Worm (Caenorhabditis elegans): ENCODE data around the gene F40G9.15.

The F40G9.15 gene

DNA sequence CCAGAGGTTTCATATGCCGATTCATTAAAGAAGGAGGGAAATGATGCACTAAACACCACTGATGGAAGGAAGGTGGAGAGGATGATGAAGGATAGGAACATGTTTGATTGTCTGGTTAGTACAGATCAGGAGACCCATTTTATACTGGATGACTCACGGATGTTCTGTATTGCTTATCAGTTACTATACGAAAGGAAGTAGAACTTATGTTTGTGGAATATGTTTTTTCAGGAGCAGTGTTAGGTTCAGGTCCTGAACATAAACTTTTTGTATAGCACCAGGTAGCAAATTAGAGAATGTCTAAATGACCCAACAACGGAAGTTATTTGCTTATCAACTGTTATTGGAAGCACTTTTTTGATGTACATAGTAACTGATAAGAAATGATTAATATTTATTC is 6.4 kb upstream of the F40G9.15 start, which contains the start of gene clec-148:
Gene clec-148, minus strand, starts transcription at position 101 of the 400 bp plus-strand sequence.
- TF ChIP-seq pqm-1 (tag; optimal IDR thresholded peaks at IDR 0.05) (peak; percentile 18), unc-62 (GFP tag; optimal IDR thresholded peaks at IDR 0.05 in 1 of 2) (peak in 1 of 2 experiments; percentile 66), unc-62 (tag; optimal IDR thresholded peaks at IDR 0.05) (no peak), skn-1 (tag; optimal IDR thresholded peaks at IDR 0.05) (no peak)

- TF ChIP-seq aha-1 (tag) (peak; percentile 83), spr-3 (GFP tag; optimal IDR thresholded peaks at IDR 0.05) (no peak)
These were observed 4.5 kb upstream of the F40G9.15 start, which contains the start of gene F40G9.14 for ce11 chrIII:177715-178114. TSS of gene F40G9.14 (minus strand) at chrIII:177815.

- TF ChIP-seq F26F4.8 (GFP tag; conservative IDR thresholded peaks at IDR 0.05): 0 out of 2 replicates have a peak, but pooled peaks have one; percentile 30
- no peak for TF ChIP-seq mxl-2 (GFP tag; conservative IDR thresholded peaks at IDR 0.05)
These were observed 4.1 kb upstream of the F40G9.15 start for ce11 chrIII:178126-178525.

ce11 chrIII:179123-179592 is 3.0 kb upstream of the F40G9.15 start, which contains the start of gene F40G9.6:
TSS of gene F40G9.6 (plus strand) at chrIII:179542.
- TF ChIP-seq nhr-28 (tag; optimal IDR thresholded peaks at IDR 0.05) (no peak), madf-9 (GFP tag; conservative IDR thresholded peaks at IDR 0.05) (no peak), ceh-82 (tag; optimal IDR thresholded peaks at IDR 0.05) (no peak), rbr-2 (tag; optimal IDR thresholded peaks at IDR 0.05) (no peak), zfp-3 (GFP tag; conservative IDR thresholded peaks at IDR 0.05) (no peak), attf-4 (tag; optimal IDR thresholded peaks at IDR 0.05) (no peak), Y75B8A.6 (GFP tag; IDR thresholded peaks at IDR 0.05) (no peak), nhr-76 (tag; optimal IDR thresholded peaks at IDR 0.05) (no peak)

DNA sequence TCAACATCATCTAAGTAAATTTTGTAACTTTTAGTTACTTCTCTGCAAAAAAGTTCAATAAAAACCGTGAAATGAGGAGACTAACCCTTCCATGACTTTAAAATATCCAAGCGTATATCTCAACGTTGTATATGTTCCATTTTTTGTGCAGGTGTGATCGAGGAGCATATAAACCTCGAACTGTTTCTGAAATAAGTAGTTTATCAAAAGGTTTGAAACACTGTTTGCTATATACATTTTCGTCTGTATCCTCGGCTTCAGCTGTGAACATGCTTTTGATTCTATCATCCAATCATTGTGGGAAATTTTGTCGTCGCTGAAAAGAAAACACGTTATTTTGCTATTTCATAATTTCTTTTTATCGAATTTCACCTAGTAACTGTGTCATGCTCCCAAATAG is 1.2 kb upstream of the F40G9.15 start, which contains the start of gene F40G9.5:
Gene F40G9.5, plus strand, starts transcription at position 301 of the 400 bp plus-strand sequence.
- no peak for TF ChIP-seq daf-19 (GFP tag; conservative IDR thresholded peaks at IDR 0.05)
- TF ChIP-seq unc-130 (GFP tag; optimal IDR thresholded peaks at IDR 0.05): no peak
- TF ChIP-seq lin-15B (tag; optimal IDR thresholded peaks at IDR 0.05): no peak
- no peak for TF ChIP-seq dve-1 (tag; optimal IDR thresholded peaks at IDR 0.05; ENCODE audit: insufficient read depth)
- no peak for TF ChIP-seq fos-1 (tag; optimal IDR thresholded peaks at IDR 0.05)
- TF ChIP-seq nhr-28 (tag; optimal IDR thresholded peaks at IDR 0.05): no peak
- no peak for TF ChIP-seq mes-2 (tag; optimal IDR thresholded peaks at IDR 0.05; ENCODE audit: poor library complexity, severe bottlenecking)
- no peak for TF ChIP-seq F44E2.7 (GFP tag; IDR thresholded peaks at IDR 0.05)
- no peak for TF ChIP-seq aly-2 (tag; optimal IDR thresholded peaks at IDR 0.05)
- TF ChIP-seq nhr-77 (tag; optimal IDR thresholded peaks at IDR 0.05): no peak
- no peak for TF ChIP-seq madf-9 (GFP tag; conservative IDR thresholded peaks at IDR 0.05)
- TF ChIP-seq dmd-9 (GFP tag; IDR thresholded peaks at IDR 0.05): no peak
- TF ChIP-seq ceh-32 (tag; optimal IDR thresholded peaks at IDR 0.05; ENCODE audit: poor library complexity): no peak
- TF ChIP-seq gei-8 (GFP tag; optimal IDR thresholded peaks at IDR 0.05): no peak
- TF ChIP-seq pqm-1 (tag; optimal IDR thresholded peaks at IDR 0.05): no peak

- no peak for TF ChIP-seq egl-43 (GFP tag; IDR thresholded peaks at IDR 0.05)
- TF ChIP-seq nhr-28 (tag; optimal IDR thresholded peaks at IDR 0.05): peak; percentile 69
- peak; percentile 36 for TF ChIP-seq pqm-1 (tag; optimal IDR thresholded peaks at IDR 0.05)
- TF ChIP-seq snpc-1.2 (GFP tag; IDR thresholded peaks at IDR 0.05): no peak
- peak; percentile 53 for TF ChIP-seq nhr-77 (tag; optimal IDR thresholded peaks at IDR 0.05)
These were observed 892 bp downstream of the F40G9.15 start for ce11 chrIII:183072-183471.

DNA sequence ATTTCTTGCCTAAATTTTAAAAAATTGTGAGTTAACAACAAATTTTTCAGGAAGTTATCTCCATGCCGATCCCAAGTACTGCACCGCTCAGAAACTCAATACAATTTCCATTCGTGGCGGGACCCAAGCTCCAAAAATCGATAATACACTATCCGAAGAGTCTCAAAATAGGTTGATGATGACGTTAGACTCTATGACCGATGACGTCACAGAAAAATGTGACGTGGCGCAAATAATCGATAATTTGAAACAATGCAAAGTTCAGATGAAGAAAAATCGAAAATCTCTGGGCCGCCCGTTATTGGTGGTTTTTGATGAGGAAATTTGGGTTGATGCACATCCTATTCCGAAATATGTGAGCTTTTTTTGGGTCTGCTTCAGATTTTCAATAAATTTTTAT is 2.2 kb downstream of the F40G9.15 start:
- TF ChIP-seq pha-4 (GFP tag; IDR thresholded peaks at IDR 0.05): no peak
- no peak for TF ChIP-seq pha-4 (tag; optimal IDR thresholded peaks at IDR 0.05)
- peak; percentile 24 for TF ChIP-seq ceh-28 (tag; optimal IDR thresholded peaks at IDR 0.05)
